Fruit fly (Drosophila melanogaster): ENCODE measurements around the gene MED15.

- no peak for TF ChIP-seq CG8478 (optimal IDR thresholded peaks at IDR 0.05)
- no peak for TF ChIP-seq CTCF (optimal IDR thresholded peaks at IDR 0.05)
Observed at dm6 chr2L:472829-473228, at the start of gene MED15.

Data from S2 (cell line).